Fruit fly (Drosophila melanogaster): ENCODE measurements around the gene CG32988.

CG32988 gene

dm6 chr2L:8845931-8846330 lies 18.7 kb upstream of the CG32988 start (continued):
- TF ChIP-seq CG17359 (tag; optimal IDR thresholded peaks at IDR 0.05) (peak; percentile 38), Usf (GFP tag; optimal IDR thresholded peaks at IDR 0.05) (peak; percentile 47), CG11696 (GFP tag; IDR thresholded peaks at IDR 0.05) (peak; percentile 21; the same call in 1 of the 2 replicates), btn (GFP tag; optimal IDR thresholded peaks at IDR 0.05) (peak; percentile 16), ind (GFP tag; optimal IDR thresholded peaks at IDR 0.05) (no peak), zfh1 (GFP tag; IDR thresholded peaks at IDR 0.05) (peak; percentile 91), eve (GFP tag; optimal IDR thresholded peaks at IDR 0.05) (peak in 1 of 2 experiments; percentile 56), corto (GFP tag; optimal IDR thresholded peaks at IDR 0.05) (no peak), ash1 (GFP tag; optimal IDR thresholded peaks at IDR 0.05) (peak; percentile 4), CG13123 (GFP tag; optimal IDR thresholded peaks at IDR 0.05) (peak; percentile 94), CG30020 (tag; optimal IDR thresholded peaks at IDR 0.05) (no peak), dimm (GFP tag; IDR thresholded peaks at IDR 0.05) (no peak), CG14667 (GFP tag; IDR thresholded peaks at IDR 0.05) (no peak), hb (GFP tag; IDR thresholded peaks at IDR 0.05; ENCODE audit: partially characterized antibody) (no peak), tap (tag; optimal IDR thresholded peaks at IDR 0.05) (no peak), gcm (GFP tag; optimal IDR thresholded peaks at IDR 0.05) (peak; percentile 88), CG6791 (GFP tag; IDR thresholded peaks at IDR 0.05; ENCODE audit: partially characterized antibody) (no peak), Six4 (GFP tag; optimal IDR thresholded peaks at IDR 0.05) (peak; percentile 56), Elba2 (GFP tag; optimal IDR thresholded peaks at IDR 0.05) (peak; percentile 60), inv (GFP tag; IDR thresholded peaks at IDR 0.05; ENCODE audit: partially characterized antibody) (no peak), CG10147 (GFP tag; optimal IDR thresholded peaks at IDR 0.05) (no peak), NFAT (GFP tag; IDR thresholded peaks at IDR 0.05) (no peak), CG15011 (GFP tag; optimal IDR thresholded peaks at IDR 0.05) (peak; percentile 52), CG2120 (GFP tag; optimal IDR thresholded peaks at IDR 0.05) (peak; percentile 86), H2.0 (GFP tag; IDR thresholded peaks at IDR 0.05) (no peak), twi (tag; optimal IDR thresholded peaks at IDR 0.05) (peak; percentile 85), Xrp1 (GFP tag; IDR thresholded peaks at IDR 0.05) (peak; percentile 85), Abd-B (GFP tag; optimal IDR thresholded peaks at IDR 0.05) (no peak), jigr1 (GFP tag; IDR thresholded peaks at IDR 0.05) (no peak), gt (GFP tag; IDR thresholded peaks at IDR 0.05) (no peak), prd (optimal IDR thresholded peaks at IDR 0.05) (no peak), prd (GFP tag; IDR thresholded peaks at IDR 0.05) (peak; percentile 80; the same call in 2 of the 3 replicates), CG43689 (GFP tag; IDR thresholded peaks at IDR 0.05) (0 out of 2 replicates have a peak, but pooled peaks have one; percentile 10), Dek (tag; optimal IDR thresholded peaks at IDR 0.05) (no peak), MBD-R2 (GFP tag; IDR thresholded peaks at IDR 0.05) (no peak), hbn (GFP tag; IDR thresholded peaks at IDR 0.05; ENCODE audit: partially characterized antibody) (no peak), Sin3A (optimal IDR thresholded peaks at IDR 0.05) (no peak), CG31224 (GFP tag; IDR thresholded peaks at IDR 0.05) (no peak), Dfd (GFP tag; optimal IDR thresholded peaks at IDR 0.05) (no peak), ro (GFP tag; IDR thresholded peaks at IDR 0.05) (no peak), CG12769 (tag; optimal IDR thresholded peaks at IDR 0.05) (peak; percentile 83), CG1602 (GFP tag; optimal IDR thresholded peaks at IDR 0.05) (peak; percentile 86), scrt (GFP tag; optimal IDR thresholded peaks at IDR 0.05) (peak; percentile 32), lmd (GFP tag; IDR thresholded peaks at IDR 0.05) (no peak), dmrt99B (tag; optimal IDR thresholded peaks at IDR 0.05) (peak; percentile 30), onecut (GFP tag; IDR thresholded peaks at IDR 0.05) (peak; percentile 55), Atf3 (GFP tag; optimal IDR thresholded peaks at IDR 0.05) (peak; percentile 56), MESR4 (GFP tag; optimal IDR thresholded peaks at IDR 0.05) (peak; percentile 41), HLH3B (GFP tag; IDR thresholded peaks at IDR 0.05) (peak; percentile 40; the same call in 1 of the 2 replicates), CG1233 (GFP tag; optimal IDR thresholded peaks at IDR 0.05) (peak; percentile 79), CG15514 (GFP tag; optimal IDR thresholded peaks at IDR 0.05) (peak; percentile 55), cas (GFP tag; IDR thresholded peaks at IDR 0.05) (no peak)
